Worm (Caenorhabditis elegans): ENCODE data around the gene hpo-9.

DNA sequence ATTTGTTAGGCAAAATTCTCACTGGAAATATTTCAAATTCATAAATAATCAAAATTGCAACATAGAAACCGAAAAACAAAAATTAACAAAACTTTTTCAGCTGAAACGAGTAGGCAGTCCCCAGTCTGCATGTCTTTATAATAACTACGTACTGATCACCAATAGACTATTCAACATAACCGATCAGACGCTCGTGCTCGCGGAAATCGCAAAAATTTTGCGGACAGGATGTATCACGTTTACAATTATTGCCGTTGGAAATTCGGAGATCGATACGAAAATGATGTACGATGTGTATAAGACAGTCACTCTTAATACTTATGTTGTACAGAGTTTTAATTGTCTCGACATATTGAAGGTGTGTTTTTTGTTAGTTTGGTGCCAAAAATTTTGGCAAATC is 35.6 kb downstream of the hpo-9 start:
- TF ChIP-seq hmg-4 (GFP tag; optimal IDR thresholded peaks at IDR 0.05) (no peak), flt-1 (GFP tag; IDR thresholded peaks at IDR 0.05) (no peak), ceh-13 (GFP tag; optimal IDR thresholded peaks at IDR 0.05) (no peak)
